Fruit fly (Drosophila melanogaster) S2 (cell line): ENCODE measurements around the gene CG7341.

Experiments
- CG8478 ChIP-seq: fragments of >200 bp; optimal IDR thresholded peaks from 2 replicates; lab custom pipeline; 2018
- CTCF ChIP-seq, 2 experiments: fragments of >200 bp; optimal IDR thresholded peaks; 2 replicates each; lab custom pipeline; 2018

DNA sequence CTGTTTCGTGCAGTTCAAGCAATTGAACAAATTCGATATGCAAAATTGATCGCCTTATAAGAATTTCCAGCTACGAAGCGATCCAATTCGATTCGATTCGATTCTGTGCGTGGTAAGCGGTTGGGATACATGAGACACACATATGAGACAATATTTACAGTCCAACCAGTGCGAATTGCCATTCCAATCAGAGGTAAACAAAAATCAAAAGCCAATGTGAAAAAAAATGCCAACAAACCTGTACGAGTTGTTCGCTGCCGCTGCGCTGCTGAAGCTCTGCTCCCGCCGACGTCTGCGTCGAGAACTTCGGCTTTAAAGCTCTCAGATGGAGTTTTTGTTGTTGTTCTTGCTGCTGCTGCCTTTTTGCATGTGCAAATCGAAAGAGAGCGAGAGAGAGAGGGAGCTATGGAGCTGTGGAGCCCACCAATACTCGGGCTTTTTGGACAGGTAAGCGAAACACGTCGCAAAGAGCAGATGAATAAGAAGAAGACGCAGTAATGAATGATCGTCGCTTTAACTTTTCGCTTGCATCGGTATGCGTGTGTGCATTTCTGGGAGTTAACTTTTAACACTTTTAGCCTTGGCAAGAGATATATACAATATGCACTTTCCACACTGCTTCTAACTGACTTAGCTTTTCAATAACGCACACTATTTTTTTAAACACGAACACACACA lies 7.3 kb upstream of the CG7341 start:
- TF ChIP-seq CG8478 (lab: Kevin White, UChicago) (no peak), CTCF (optimal IDR thresholded peaks at IDR 0.05; lab: Kevin White, UChicago) (no peak)
